Worm (Caenorhabditis elegans) whole organism, midembryonic: Measurements from ENCODE around the gene C24D10.4.

Source experiments
- T22C8.4 ChIP-seq: fragments of 200-800 bp; sonication (Bioruptor generic); IDR thresholded peaks from 2 replicates; pipeline ENCODE4 v1.3.6; 2022; ENCODE audit warnings: missing genetic modification characterization, missing compliant biosample characterization
- cog-1 ChIP-seq: sonication (generic microtip); optimal IDR thresholded peaks from 2 replicates; lab custom pipeline; 2016; ENCODE audit warnings: missing genetic modification characterization, missing compliant biosample characterization
- flt-1 ChIP-seq: fragments of 200-800 bp; sonication (Bioruptor generic); IDR thresholded peaks from 2 replicates; pipeline ENCODE4 v1.3.6; 2022; ENCODE audit warnings: missing genetic modification characterization, missing compliant biosample characterization
- klf-2 ChIP-seq: fragments of 200-800 bp; sonication (Bioruptor generic); conservative IDR thresholded peaks from 2 replicates; pipeline ENCODE4 v1.3.6; 2022; ENCODE audit warnings: missing genetic modification reagents, missing genetic modification characterization, missing compliant biosample characterization
- med-1 ChIP-seq: sonication (generic microtip); optimal IDR thresholded peaks from 2 replicates; lab custom pipeline; 2017; ENCODE audit warnings: missing genetic modification characterization, mild to moderate bottlenecking, missing compliant biosample characterization, antibody characterized with exemption, missing genetic modification reagents; ENCODE audit not compliant: insufficient read depth
- ref-1 ChIP-seq: fragments of 200-800 bp; sonication (Bioruptor generic); conservative IDR thresholded peaks from 2 replicates; pipeline ENCODE4 v1.3.6; 2022; ENCODE audit warnings: missing genetic modification reagents, missing genetic modification characterization, missing compliant biosample characterization
- tab-1 ChIP-seq: fragments of 200-800 bp; sonication (Bioruptor generic); IDR thresholded peaks from 2 replicates; pipeline ENCODE4 v1.3.6; 2022; ENCODE audit warnings: missing genetic modification characterization, missing compliant biosample characterization
- ztf-23 ChIP-seq: fragments of 200-800 bp; sonication (Bioruptor generic); IDR thresholded peaks from 2 replicates; pipeline ENCODE4 v1.3.6; 2022; ENCODE audit warnings: missing genetic modification reagents, missing genetic modification characterization, missing compliant biosample characterization
- ztf-29 ChIP-seq: fragments of 200-800 bp; sonication (Bioruptor generic); IDR thresholded peaks from 2 replicates; pipeline ENCODE4 v1.3.6; 2022; ENCODE audit warnings: missing genetic modification reagents, missing genetic modification characterization, missing compliant biosample characterization

Gene C24D10.4

DNA sequence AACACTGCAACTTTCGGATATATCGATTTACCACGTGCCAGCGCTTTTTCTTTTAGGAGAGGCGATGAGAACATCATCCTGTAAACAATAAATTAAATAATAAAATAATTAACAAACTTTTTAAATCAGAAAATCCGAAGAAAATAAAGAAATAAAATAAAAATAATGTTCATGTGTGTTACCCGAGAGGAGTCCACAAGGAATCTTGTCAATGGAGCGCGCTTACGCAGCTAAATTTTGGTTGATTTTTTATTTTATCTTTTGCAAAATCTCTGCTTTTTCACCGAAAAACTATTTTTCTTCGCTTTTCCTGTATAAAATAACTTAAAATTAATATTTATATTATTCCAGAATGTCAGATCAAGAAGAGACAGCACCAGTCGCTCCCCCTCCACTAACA lies at the start of gene C24D10.4, which contains the start of gene C24D10.6:
TSS of gene C24D10.4 (plus strand) at position 352 of the 400 bp plus-strand sequence.
TSS of gene C24D10.6 (minus strand) at position 78 of the 400 bp plus-strand sequence.
- TF ChIP-seq tab-1 (no peak), ztf-29 (no peak), ztf-23 (GFP tag; lab: Robert Waterston, UW) (no peak), klf-2 (GFP tag; lab: Robert Waterston, UW) (no peak), cog-1 (tag; lab: Kevin White, UChicago) (no peak), flt-1 (GFP tag; lab: Robert Waterston, UW) (no peak), ref-1 (GFP tag; lab: Robert Waterston, UW) (no peak), med-1 (no peak), T22C8.4 (no peak)

DNA sequence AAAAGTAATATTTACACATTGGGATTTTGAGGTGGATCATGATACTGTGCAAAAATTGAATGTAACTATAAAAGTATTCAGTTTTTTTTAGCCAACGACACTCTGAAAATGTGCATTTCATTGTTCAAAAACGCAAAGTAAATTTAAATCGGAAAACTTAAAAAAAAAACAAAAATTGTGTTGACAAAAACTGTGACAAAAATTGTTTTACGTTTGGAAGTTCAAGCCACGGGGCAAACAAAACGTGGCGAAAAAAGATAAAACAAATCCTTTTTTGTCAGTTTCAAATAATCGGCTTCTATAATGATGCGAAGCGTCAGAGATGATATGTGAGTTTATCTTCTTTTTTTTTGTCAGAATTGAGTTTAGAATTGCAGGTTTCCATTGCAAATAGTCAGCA lies 48.8 kb upstream of the C24D10.4 start, which contains the start of gene AC7.3:
TSS of gene AC7.3 (plus strand) at position 301 of the 400 bp plus-strand sequence.
- TF ChIP-seq ztf-23 (GFP tag; lab: Robert Waterston, UW) (no peak), ztf-29 (no peak), klf-2 (GFP tag; lab: Robert Waterston, UW) (no peak), cog-1 (tag; lab: Kevin White, UChicago) (no peak), flt-1 (GFP tag; lab: Robert Waterston, UW) (no peak), T22C8.4 (no peak), tab-1 (no peak), ref-1 (GFP tag; lab: Robert Waterston, UW) (no peak), med-1 (no peak)

DNA sequence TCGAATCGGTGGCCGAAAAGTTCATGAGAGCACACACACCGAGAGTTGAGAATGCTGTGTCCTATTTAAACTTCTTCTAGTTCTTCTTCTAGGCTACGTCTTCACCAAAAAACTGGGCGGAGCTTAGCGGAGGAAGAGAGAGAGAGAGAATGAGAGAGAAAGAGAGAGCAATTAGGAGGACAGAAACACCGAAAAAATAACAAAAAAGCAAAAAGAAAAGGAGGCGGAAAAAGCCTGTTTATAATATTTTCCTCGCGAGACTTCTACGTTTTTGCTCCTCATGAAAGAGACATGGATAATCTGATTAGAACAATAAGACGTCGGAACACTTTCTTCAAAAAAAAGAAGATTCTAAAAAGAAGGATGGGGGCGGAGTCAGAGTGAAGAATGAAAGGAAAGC lies 38.3 kb upstream of the C24D10.4 start, which contains the start of gene tkr-3:
TSS of gene tkr-3 (minus strand) at position 101 of the 400 bp plus-strand sequence.
- TF ChIP-seq klf-2 (GFP tag; lab: Robert Waterston, UW) (no peak), tab-1 (no peak), T22C8.4 (no peak), flt-1 (GFP tag; lab: Robert Waterston, UW) (no peak)

DNA sequence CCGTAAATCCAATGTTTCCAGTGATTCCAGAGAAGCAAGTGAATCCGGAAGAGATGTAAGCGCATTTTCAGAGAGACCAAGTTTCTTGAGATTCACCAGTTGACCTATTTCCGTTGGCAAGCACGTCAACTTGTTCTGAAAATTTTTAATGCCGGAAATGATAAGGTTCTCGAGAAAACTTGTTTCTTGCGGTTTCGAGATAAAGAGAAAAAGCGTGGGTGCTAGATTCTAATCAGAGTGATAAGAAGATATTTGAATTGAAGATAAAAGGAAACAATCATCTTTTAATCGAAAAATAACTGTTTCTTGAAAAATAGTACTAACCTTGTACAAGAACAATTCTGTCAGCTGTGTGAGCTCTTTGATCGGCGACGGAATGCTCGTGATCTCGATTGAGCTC lies 28.5 kb upstream of the C24D10.4 start:
- TF ChIP-seq klf-2 (GFP tag; lab: Robert Waterston, UW) (no peak), ztf-23 (GFP tag; lab: Robert Waterston, UW) (no peak), ztf-29 (no peak), med-1 (no peak), ref-1 (GFP tag; lab: Robert Waterston, UW) (no peak), cog-1 (tag; lab: Kevin White, UChicago) (no peak), T22C8.4 (no peak), flt-1 (GFP tag; lab: Robert Waterston, UW) (no peak), tab-1 (no peak)

DNA sequence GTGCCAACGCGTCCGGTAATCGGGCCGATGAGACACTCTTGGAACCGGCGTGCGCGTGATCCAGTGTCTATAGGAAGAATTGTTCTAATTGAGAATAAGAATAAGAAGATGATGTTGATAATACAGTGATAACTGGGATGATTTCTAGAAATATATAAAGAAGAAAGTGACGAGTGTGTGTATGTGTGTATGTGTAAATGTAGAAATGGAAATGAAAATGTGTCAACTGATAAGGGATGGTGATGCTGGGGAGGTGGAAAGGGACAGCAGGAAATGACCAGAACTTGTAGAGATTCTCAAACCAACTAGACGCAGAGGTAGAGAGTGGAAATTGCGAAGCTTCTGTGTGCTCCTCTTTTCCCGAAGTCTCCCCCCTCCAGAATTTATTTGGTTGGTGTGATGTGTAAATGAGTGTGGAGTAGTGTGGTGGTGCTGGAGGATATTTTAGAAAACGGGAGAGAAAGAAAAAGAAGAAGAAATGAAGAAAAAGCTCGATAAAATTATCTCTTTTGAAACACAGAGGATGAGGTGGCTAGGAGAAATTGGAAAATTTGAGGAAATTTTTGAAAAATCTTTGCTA lies 26.4 kb upstream of the C24D10.4 start:
- TF ChIP-seq ref-1 (GFP tag; lab: Robert Waterston, UW) (0 out of 2 replicates have a peak, but pooled peaks have one; percentile 22), med-1 (no peak)

DNA sequence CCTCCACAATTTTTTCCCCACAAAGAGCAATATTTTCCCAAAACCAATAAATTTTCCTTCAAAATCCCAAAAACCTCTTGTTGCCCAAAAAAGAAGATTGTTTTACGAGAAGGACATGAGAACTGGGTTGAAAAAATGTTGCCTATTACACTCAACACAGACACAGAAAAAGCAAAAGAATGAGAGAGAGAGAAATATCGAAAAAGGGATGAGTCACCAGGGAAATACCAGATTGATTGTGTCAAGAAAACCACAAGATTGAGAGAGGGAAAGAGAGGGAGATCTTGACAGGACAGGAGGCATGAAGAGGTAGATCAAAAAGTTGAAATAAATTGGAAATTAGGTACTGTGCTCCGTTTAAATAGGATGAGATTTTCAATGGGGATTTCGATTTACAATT lies 25.5 kb upstream of the C24D10.4 start:
- TF ChIP-seq ref-1 (GFP tag; lab: Robert Waterston, UW) (no peak), med-1 (no peak), klf-2 (GFP tag; lab: Robert Waterston, UW) (no peak), ztf-23 (GFP tag; lab: Robert Waterston, UW) (no peak), tab-1 (no peak), flt-1 (GFP tag; lab: Robert Waterston, UW) (no peak), ztf-29 (no peak), T22C8.4 (no peak), cog-1 (tag; lab: Kevin White, UChicago) (no peak)

DNA sequence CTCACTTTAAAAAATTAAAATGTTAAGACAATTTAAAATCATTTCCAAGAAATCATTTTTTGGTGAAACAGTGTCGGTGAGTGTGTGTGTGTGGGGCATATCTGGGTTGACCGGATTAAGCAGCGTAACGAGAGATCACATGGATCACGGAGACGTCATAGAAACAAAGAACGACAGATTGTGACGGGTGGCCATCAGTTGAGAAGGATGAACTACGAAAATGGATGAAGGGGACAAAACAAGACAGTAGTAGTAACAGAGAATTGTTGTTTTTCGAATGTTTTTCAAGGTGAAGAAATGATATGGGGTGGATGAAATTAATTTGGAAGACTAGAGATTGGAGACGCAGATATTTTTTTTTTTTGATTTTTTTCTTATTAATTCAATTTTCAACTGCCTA lies 23.8 kb upstream of the C24D10.4 start:
- TF ChIP-seq ref-1 (GFP tag; lab: Robert Waterston, UW) (no peak), flt-1 (GFP tag; lab: Robert Waterston, UW) (no peak), med-1 (no peak), T22C8.4 (no peak), tab-1 (no peak), ztf-23 (GFP tag; lab: Robert Waterston, UW) (no peak)

DNA sequence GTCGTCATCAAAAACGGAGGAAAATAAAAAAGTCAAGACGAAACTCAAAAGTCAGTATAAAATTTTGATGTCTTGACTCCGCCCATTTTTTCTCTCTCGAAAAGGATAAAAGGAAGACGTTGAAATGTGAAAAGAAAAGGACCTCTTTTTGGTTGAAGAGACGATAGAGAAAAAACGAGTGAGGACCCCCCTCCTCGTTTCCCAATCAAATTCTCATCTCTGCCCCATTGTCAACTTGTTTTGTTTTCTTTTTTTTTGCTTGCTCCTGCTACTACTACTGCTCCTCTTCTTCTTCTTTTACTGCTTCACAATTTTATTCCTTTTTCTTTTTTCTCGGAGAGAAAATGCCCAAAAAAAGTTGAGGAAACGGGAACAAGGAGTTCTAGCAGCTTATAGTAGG lies 22.5 kb upstream of the C24D10.4 start:
- TF ChIP-seq ztf-29 (no peak), tab-1 (no peak), med-1 (no peak), flt-1 (GFP tag; lab: Robert Waterston, UW) (no peak), klf-2 (GFP tag; lab: Robert Waterston, UW) (no peak), cog-1 (tag; lab: Kevin White, UChicago) (no peak), ref-1 (GFP tag; lab: Robert Waterston, UW) (no peak), T22C8.4 (no peak), ztf-23 (GFP tag; lab: Robert Waterston, UW) (no peak)

DNA sequence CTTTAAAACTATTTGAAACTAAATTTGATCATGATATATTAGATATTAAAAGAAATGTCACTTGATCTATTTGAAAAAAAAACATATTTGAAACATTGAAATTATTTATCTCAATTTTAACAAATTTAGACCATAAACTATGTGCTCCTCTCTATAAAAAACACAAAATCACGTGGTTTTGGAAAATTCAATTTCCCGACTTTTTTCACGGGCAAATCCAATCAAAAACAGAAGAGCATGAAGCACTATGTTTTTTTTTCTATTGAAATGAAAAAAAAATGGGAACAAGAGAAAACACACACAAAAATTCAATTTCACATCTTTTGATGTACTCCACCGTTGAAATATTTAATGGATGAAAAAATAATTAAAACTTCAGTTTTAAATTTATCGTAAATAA lies 21.1 kb upstream of the C24D10.4 start:
- no peak for TF ChIP-seq klf-2 (GFP tag; lab: Robert Waterston, UW)
- no peak for TF ChIP-seq tab-1
- no peak for TF ChIP-seq ref-1 (GFP tag; lab: Robert Waterston, UW)
- no peak for TF ChIP-seq T22C8.4
- TF ChIP-seq cog-1 (tag; lab: Kevin White, UChicago) = no peak
- no peak for TF ChIP-seq med-1

DNA sequence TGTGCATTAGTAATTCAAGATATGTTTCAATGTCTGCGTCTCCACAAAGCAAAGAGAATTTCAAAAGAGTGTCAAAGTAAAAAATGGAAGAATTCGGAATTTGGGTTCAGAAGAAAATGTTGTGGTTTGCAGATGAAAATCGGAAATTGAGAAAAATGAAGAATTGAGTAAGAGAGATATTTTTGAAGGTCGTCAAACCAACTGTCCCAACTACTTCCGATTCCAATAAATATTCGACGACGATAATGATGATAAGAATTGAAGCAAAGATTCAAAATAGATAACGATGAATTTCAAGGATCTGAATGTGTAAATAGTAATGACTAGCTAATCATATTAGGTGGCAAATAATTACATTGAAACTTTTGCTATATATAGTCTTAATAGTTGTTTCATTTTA lies 20.4 kb upstream of the C24D10.4 start:
- TF ChIP-seq ztf-29 (no peak), cog-1 (tag; lab: Kevin White, UChicago) (no peak), flt-1 (GFP tag; lab: Robert Waterston, UW) (no peak), T22C8.4 (no peak), klf-2 (GFP tag; lab: Robert Waterston, UW) (no peak), tab-1 (no peak), ref-1 (GFP tag; lab: Robert Waterston, UW) (no peak), med-1 (no peak), ztf-23 (GFP tag; lab: Robert Waterston, UW) (no peak)

DNA sequence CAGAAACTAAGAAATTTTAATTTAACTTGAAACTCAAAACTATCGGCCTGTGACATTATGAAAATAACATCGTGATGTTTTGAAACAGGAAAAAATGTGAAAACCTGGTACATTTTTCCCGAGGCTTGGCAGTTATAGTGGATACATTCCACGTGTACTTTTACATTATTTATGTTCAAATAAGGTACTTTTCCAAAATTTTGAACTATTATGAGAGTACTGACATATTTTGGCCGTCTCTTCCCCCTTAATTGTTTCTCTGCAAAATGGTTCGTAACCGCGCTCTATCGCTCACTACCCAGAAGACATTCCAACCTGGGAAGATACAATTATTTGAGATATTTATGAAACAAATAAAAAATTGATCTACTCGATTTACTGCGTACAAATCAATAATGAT lies 10.5 kb upstream of the C24D10.4 start, which contains the start of gene C24D10.5:
TSS of gene C24D10.5 (plus strand) at position 301 of the 400 bp plus-strand sequence.
- TF ChIP-seq ztf-29 = no peak
- no peak for TF ChIP-seq tab-1
- TF ChIP-seq ztf-23 (GFP tag; lab: Robert Waterston, UW) = no peak
- TF ChIP-seq med-1 = no peak
- no peak for TF ChIP-seq T22C8.4
- no peak for TF ChIP-seq cog-1 (tag; lab: Kevin White, UChicago)
- TF ChIP-seq flt-1 (GFP tag; lab: Robert Waterston, UW) = no peak
- TF ChIP-seq ref-1 (GFP tag; lab: Robert Waterston, UW) = no peak
- TF ChIP-seq klf-2 (GFP tag; lab: Robert Waterston, UW) = no peak
